Worm (Caenorhabditis elegans) whole organism, young adult: Measurements from ENCODE around the gene mett-10.

ENCODE experiments used
- F52B5.7 ChIP-seq: sonication (generic microtip); optimal IDR thresholded peaks from 2 replicates; lab custom pipeline; 2016; ENCODE audit warnings: mild to moderate bottlenecking, missing genetic modification characterization, missing compliant biosample characterization
- F55B11.4 ChIP-seq: sonication (generic microtip); optimal IDR thresholded peaks from 2 replicates; lab custom pipeline; 2016; ENCODE audit warnings: missing compliant biosample characterization, missing genetic modification characterization, borderline replicate concordance; ENCODE audit not compliant: insufficient read depth
- K11D2.4 ChIP-seq: fragments of 200-800 bp; sonication (Bioruptor generic); IDR thresholded peaks from 2 replicates; pipeline ENCODE4 v1.3.6; 2022; ENCODE audit warnings: missing genetic modification reagents, missing genetic modification characterization, missing compliant biosample characterization
- Y53F4B.3 ChIP-seq: fragments of 200-800 bp; sonication (Bioruptor generic); IDR thresholded peaks from 2 replicates; pipeline ENCODE4 v1.3.6; 2022; ENCODE audit warnings: missing genetic modification reagents, missing genetic modification characterization, missing compliant biosample characterization
- Y67H2A.10 ChIP-seq: fragments of 200-800 bp; sonication (Bioruptor generic); conservative IDR thresholded peaks from 2 replicates; pipeline ENCODE4 v1.3.6; 2022; ENCODE audit warnings: missing genetic modification reagents, missing genetic modification characterization, missing compliant biosample characterization
- Y95B8A.8 ChIP-seq: fragments of 200-800 bp; sonication (Bioruptor generic); IDR thresholded peaks from 2 replicates; pipeline ENCODE4 v1.3.6; 2022; ENCODE audit warnings: missing genetic modification reagents, missing genetic modification characterization, missing compliant biosample characterization
- ZK185.1 ChIP-seq: sonication (generic microtip); optimal IDR thresholded peaks from 2 replicates; lab custom pipeline; 2016; ENCODE audit warnings: mild to moderate bottlenecking, missing genetic modification characterization, missing compliant biosample characterization; ENCODE audit not compliant: poor library complexity, severe bottlenecking
- aptf-2 ChIP-seq: fragments of 200-800 bp; sonication (Bioruptor generic); conservative IDR thresholded peaks from 2 replicates; pipeline ENCODE4 v1.3.6; 2022; ENCODE audit warnings: missing genetic modification reagents, missing genetic modification characterization, missing compliant biosample characterization
- atf-7 ChIP-seq: sonication (generic microtip); optimal IDR thresholded peaks from 2 replicates; lab custom pipeline; 2017; ENCODE audit warnings: mild to moderate bottlenecking, missing genetic modification characterization, missing compliant biosample characterization
- athp-1 ChIP-seq: sonication (generic microtip); optimal IDR thresholded peaks from 2 replicates; lab custom pipeline; 2017; ENCODE audit warnings: mild to moderate bottlenecking, missing genetic modification characterization, missing compliant biosample characterization
- cebp-1 ChIP-seq, 2 experiments: fragments of 200-800 bp in 1 of 2; sonication (Bioruptor generic) in 1 of 2; sonication (generic microtip) in 1 of 2; IDR thresholded peaks in 1 of 2; optimal IDR thresholded peaks in 1 of 2; 2 replicates each; pipeline versions ENCODE4 v1.3.6 to Lab custom; 2017 to 2022; ENCODE audit warnings: missing compliant biosample characterization in 2 of 2, missing genetic modification characterization in 2 of 2, mild to moderate bottlenecking in 1 of 2, missing genetic modification reagents in 1 of 2, moderate library complexity in 1 of 2
- cebp-2 ChIP-seq: fragments of 200-800 bp; sonication (Bioruptor generic); IDR thresholded peaks from 2 replicates; pipeline ENCODE4 v1.3.6; 2022; ENCODE audit warnings: missing genetic modification characterization, missing compliant biosample characterization
- ceh-100 ChIP-seq: fragments of 200-800 bp; sonication (Bioruptor generic); IDR thresholded peaks from 2 replicates; pipeline ENCODE4 v1.3.6; 2022; ENCODE audit warnings: missing genetic modification reagents, missing genetic modification characterization, missing compliant biosample characterization
- ceh-79 ChIP-seq: sonication (generic microtip); optimal IDR thresholded peaks from 2 replicates; lab custom pipeline; 2017; ENCODE audit warnings: mild to moderate bottlenecking, missing genetic modification characterization, missing compliant biosample characterization
- ceh-91 ChIP-seq: fragments of 200-800 bp; sonication (Bioruptor generic); IDR thresholded peaks from 2 replicates; pipeline ENCODE4 v1.3.6; 2022; ENCODE audit warnings: missing genetic modification reagents, missing genetic modification characterization, missing compliant biosample characterization
- dpff-1 ChIP-seq: sonication (generic microtip); optimal IDR thresholded peaks from 2 replicates; lab custom pipeline; 2017; ENCODE audit warnings: mild to moderate bottlenecking, missing genetic modification characterization, missing compliant biosample characterization
- efl-1 ChIP-seq: fragments of 150-350 bp; optimal IDR thresholded peaks from 2 replicates; lab custom pipeline; 2014; ENCODE audit warnings: missing biosample characterization, missing genetic modification reagents, missing genetic modification characterization
- him-1 ChIP-seq: sonication (generic microtip); optimal IDR thresholded peaks from 2 replicates; lab custom pipeline; 2016; ENCODE audit warnings: missing genotype, missing genetic modification reagents, missing genetic modification characterization, missing compliant biosample characterization
- hlh-12 ChIP-seq: sonication (generic microtip); optimal IDR thresholded peaks from 2 replicates; lab custom pipeline; 2016; ENCODE audit warnings: missing genetic modification characterization, missing compliant biosample characterization
- hmg-20 ChIP-seq: fragments of 200-800 bp; sonication (Bioruptor generic); IDR thresholded peaks from 2 replicates; pipeline ENCODE4 v1.3.6; 2022; ENCODE audit warnings: missing genetic modification reagents, missing genetic modification characterization, missing compliant biosample characterization
- let-526 ChIP-seq: fragments of 200-800 bp; sonication (Bioruptor generic); IDR thresholded peaks from 2 replicates; pipeline ENCODE4 v1.3.6; 2022; ENCODE audit warnings: missing genetic modification reagents, missing genetic modification characterization, missing compliant biosample characterization
- madf-10 ChIP-seq: sonication (generic microtip); optimal IDR thresholded peaks from 2 replicates; lab custom pipeline; 2016; ENCODE audit warnings: mild to moderate bottlenecking, missing genetic modification characterization, missing compliant biosample characterization
- madf-3 ChIP-seq: fragments of 200-800 bp; sonication (Bioruptor generic); IDR thresholded peaks from 2 replicates; pipeline ENCODE4 v1.3.6; 2022; ENCODE audit warnings: missing genetic modification reagents, missing genetic modification characterization, missing compliant biosample characterization
- madf-6 ChIP-seq: fragments of 200-800 bp; sonication (Bioruptor generic); IDR thresholded peaks from 2 replicates; pipeline ENCODE4 v1.3.6; 2022; ENCODE audit warnings: missing genetic modification reagents, missing genetic modification characterization, missing compliant biosample characterization
- mel-28 ChIP-seq: sonication (generic microtip); optimal IDR thresholded peaks from 2 replicates; lab custom pipeline; 2016; ENCODE audit warnings: borderline replicate concordance, mild to moderate bottlenecking, missing genetic modification characterization, missing compliant biosample characterization
- mes-4 ChIP-seq: sonication (generic microtip); optimal IDR thresholded peaks from 2 replicates; lab custom pipeline; 2016; ENCODE audit warnings: missing genotype, missing genetic modification characterization, missing compliant biosample characterization
- rpc-1 ChIP-seq, 2 experiments: fragments of 150-350 bp in 1 of 2; sonication (generic microtip) in 1 of 2; optimal IDR thresholded peaks; 2 replicates each; lab custom pipeline; 2014 to 2018; ENCODE audit warnings: missing biosample characterization in 1 of 2, missing genetic modification characterization in 1 of 2, missing genetic modification reagents in 1 of 2, missing genotype in 1 of 2
- snpc-1.1 ChIP-seq: sonication (generic microtip); optimal IDR thresholded peaks from 2 replicates; lab custom pipeline; 2017; ENCODE audit warnings: missing genetic modification characterization, mild to moderate bottlenecking, missing compliant biosample characterization, antibody characterized with exemption, moderate library complexity, missing genotype, missing genetic modification reagents; ENCODE audit not compliant: insufficient read depth
- snpc-3.4 ChIP-seq: sonication (generic microtip); optimal IDR thresholded peaks from 2 replicates; lab custom pipeline; 2017; ENCODE audit warnings: missing genetic modification characterization, mild to moderate bottlenecking, missing compliant biosample characterization, antibody characterized with exemption, moderate library complexity, missing genotype, missing genetic modification reagents
- somi-1 ChIP-seq: fragments of 200-800 bp; sonication (Bioruptor generic); optimal IDR thresholded peaks from 2 replicates; lab custom pipeline; 2018; ENCODE audit warnings: mild to moderate bottlenecking, missing genetic modification characterization, missing compliant biosample characterization
- sptf-2 ChIP-seq: fragments of 200-800 bp; sonication (Bioruptor generic); optimal IDR thresholded peaks from 2 replicates; lab custom pipeline; 2018; ENCODE audit warnings: mild to moderate bottlenecking, missing genetic modification characterization, missing compliant biosample characterization
- tbp1 ChIP-seq: fragments of 200-800 bp; sonication (Bioruptor generic); optimal IDR thresholded peaks from 2 replicates; lab custom pipeline; 2018; ENCODE audit warnings: mild to moderate bottlenecking, missing genetic modification characterization, missing compliant biosample characterization
- tlf-1 ChIP-seq: fragments of 200-800 bp; sonication (Bioruptor generic); optimal IDR thresholded peaks from 2 replicates; lab custom pipeline; 2018; ENCODE audit warnings: mild to moderate bottlenecking, missing genetic modification characterization, missing compliant biosample characterization
- zim-3 ChIP-seq: sonication (generic microtip); optimal IDR thresholded peaks from 2 replicates; lab custom pipeline; 2017; ENCODE audit warnings: mild to moderate bottlenecking, missing genetic modification characterization, moderate library complexity, missing compliant biosample characterization
- ztf-22 ChIP-seq: fragments of 200-800 bp; sonication (Bioruptor generic); optimal IDR thresholded peaks from 2 replicates; lab custom pipeline; 2018; ENCODE audit warnings: mild to moderate bottlenecking, missing genetic modification characterization, moderate library complexity, missing compliant biosample characterization
- ztf-26 ChIP-seq: sonication (generic microtip); optimal IDR thresholded peaks from 2 replicates; lab custom pipeline; 2017; ENCODE audit warnings: missing genetic modification characterization, missing compliant biosample characterization
- ztf-28 ChIP-seq: fragments of 200-800 bp; sonication (Bioruptor generic); IDR thresholded peaks from 2 replicates; pipeline ENCODE4 v1.3.6; 2022; ENCODE audit warnings: missing genetic modification reagents, missing genetic modification characterization, missing compliant biosample characterization
- ztf-6 ChIP-seq: fragments of 200-800 bp; sonication (Bioruptor generic); IDR thresholded peaks from 2 replicates; pipeline ENCODE4 v1.3.6; 2022; ENCODE audit warnings: missing genetic modification reagents, missing genetic modification characterization, missing compliant biosample characterization

The mett-10 gene

ce11 chrIII:10106390-10106789 is 8.4 kb upstream of the mett-10 start, which contains the start of gene srt-55:
srt-55 (minus strand) TSS chrIII:10106490.
- TF ChIP-seq sptf-2 (GFP tag; lab: Kevin White, UChicago) (no peak), cebp-1 (GFP tag; IDR thresholded peaks at IDR 0.05; lab: Robert Waterston, UW) (no peak), cebp-1 (tag; optimal IDR thresholded peaks at IDR 0.05; lab: Kevin White, UChicago) (no peak), rpc-1 (optimal IDR thresholded peaks at IDR 0.05; lab: Kevin White, UChicago) (no peak), rpc-1 (tag; optimal IDR thresholded peaks at IDR 0.05; lab: Kevin White, UChicago) (no peak), dpff-1 (tag; lab: Kevin White, UChicago) (no peak), atf-7 (tag; lab: Kevin White, UChicago) (no peak), F55B11.4 (no peak), ztf-28 (GFP tag; lab: Robert Waterston, UW) (no peak), mel-28 (tag; lab: Kevin White, UChicago) (no peak), zim-3 (tag; lab: Kevin White, UChicago) (no peak), tlf-1 (GFP tag; lab: Kevin White, UChicago) (no peak), athp-1 (no peak), hlh-12 (tag; lab: Kevin White, UChicago) (no peak), him-1 (tag; lab: Kevin White, UChicago) (no peak), madf-10 (tag; lab: Kevin White, UChicago) (no peak), ceh-79 (tag; lab: Kevin White, UChicago) (no peak), mes-4 (no peak)

- no peak for TF ChIP-seq tbp1 (GFP tag; lab: Kevin White, UChicago)
- TF ChIP-seq madf-6, result no peak
- TF ChIP-seq ztf-6 (GFP tag; lab: Robert Waterston, UW), result no peak
- TF ChIP-seq hlh-12 (tag; lab: Kevin White, UChicago), result no peak
- no peak for TF ChIP-seq K11D2.4 (GFP tag; lab: Robert Waterston, UW)
- no peak for TF ChIP-seq somi-1 (GFP tag; lab: Kevin White, UChicago)
These were observed 5.8 kb upstream of the mett-10 start, which contains the start of gene T16H12.9 for ce11 chrIII:10108995-10109394. T16H12.9 (plus strand) TSS chrIII:10109295.

ce11 chrIII:10112958-10113357 is 1.9 kb upstream of the mett-10 start, which contains the start of gene vps-29:
vps-29 (minus strand) TSS chrIII:10113058.
- TF ChIP-seq Y67H2A.10 (GFP tag; lab: Robert Waterston, UW), result no peak
- no peak for TF ChIP-seq Y53F4B.3 (GFP tag; lab: Robert Waterston, UW)
- no peak for TF ChIP-seq ceh-100 (GFP tag; lab: Robert Waterston, UW)
- TF ChIP-seq ceh-91, result no peak
- no peak for TF ChIP-seq ztf-22
- no peak for TF ChIP-seq ZK185.1 (tag; lab: Kevin White, UChicago)
- TF ChIP-seq efl-1 (GFP tag; lab: Kevin White, UChicago), result no peak
- no peak for TF ChIP-seq Y95B8A.8 (GFP tag; lab: Robert Waterston, UW)
- TF ChIP-seq let-526 (GFP tag; lab: Robert Waterston, UW), result no peak
- no peak for TF ChIP-seq aptf-2 (GFP tag; lab: Robert Waterston, UW)
- no peak for TF ChIP-seq madf-3 (GFP tag; lab: Robert Waterston, UW)
- TF ChIP-seq snpc-1.1 (tag; lab: Kevin White, UChicago), result no peak
- TF ChIP-seq ztf-26 (tag; lab: Kevin White, UChicago), result no peak
- no peak for TF ChIP-seq hmg-20 (GFP tag; lab: Robert Waterston, UW)
- no peak for TF ChIP-seq cebp-2 (GFP tag; lab: Robert Waterston, UW)
- TF ChIP-seq F52B5.7 (tag; lab: Kevin White, UChicago), result no peak
- TF ChIP-seq rpc-1 (optimal IDR thresholded peaks at IDR 0.05; lab: Kevin White, UChicago), result no peak
- no peak for TF ChIP-seq rpc-1 (tag; optimal IDR thresholded peaks at IDR 0.05; lab: Kevin White, UChicago)
- no peak for TF ChIP-seq snpc-3.4 (tag; lab: Kevin White, UChicago)
